Fruit fly (Drosophila melanogaster) whole organism, wandering third instar larva: ENCODE data around the gene ND-B14.5A.

Experiments
- Abd-B ChIP-seq: fragments of >200 bp; optimal IDR thresholded peaks from 2 replicates; lab custom pipeline; 2017; ENCODE audit warnings: missing biosample characterization, missing genetic modification characterization
- CG32264 ChIP-seq: fragments of 200-800 bp; sonication (Bioruptor generic); optimal IDR thresholded peaks from 2 replicates; lab custom pipeline; 2016; ENCODE audit warnings: missing biosample characterization, missing genetic modification characterization
- CG9705 ChIP-seq: fragments of 200-800 bp; sonication (Bioruptor generic); optimal IDR thresholded peaks from 2 replicates; lab custom pipeline; 2018; ENCODE audit warnings: missing biosample characterization, mild to moderate bottlenecking, missing genetic modification characterization
- CrebA ChIP-seq: fragments of 200-800 bp; sonication (Bioruptor generic); optimal IDR thresholded peaks from 2 replicates; lab custom pipeline; 2016; ENCODE audit warnings: missing biosample characterization, mild to moderate bottlenecking, missing genetic modification characterization, borderline replicate concordance
- Dif ChIP-seq: fragments of 200-275, 200-300 bp; sonication (Bioruptor generic); optimal IDR thresholded peaks from 2 replicates; lab custom pipeline; 2018; ENCODE audit warnings: missing biosample characterization, missing genetic modification characterization; ENCODE audit not compliant: partially characterized antibody
- GATAd ChIP-seq: sonication (Bioruptor generic); optimal IDR thresholded peaks from 2 replicates; lab custom pipeline; 2016; ENCODE audit warnings: missing biosample characterization, missing genetic modification characterization
- HLH106 ChIP-seq: fragments of 200-800 bp; optimal IDR thresholded peaks from 3 replicates; lab custom pipeline; 2019; ENCODE audit warnings: missing biosample characterization, mild to moderate bottlenecking, missing genetic modification characterization, moderate library complexity
- Hr83 ChIP-seq: fragments of 200-300 bp; sonication (Bioruptor generic); optimal IDR thresholded peaks from 2 replicates; lab custom pipeline; 2016; ENCODE audit warnings: missing biosample characterization, mild to moderate bottlenecking, missing genetic modification characterization, moderate library complexity; ENCODE audit not compliant: poor library complexity, severe bottlenecking
- Jra ChIP-seq: sonication (Bioruptor generic); optimal IDR thresholded peaks from 2 replicates; lab custom pipeline; 2016; ENCODE audit warnings: missing biosample characterization, missing genetic modification characterization
- N ChIP-seq: fragments of >200 bp; optimal IDR thresholded peaks from 2 replicates; lab custom pipeline; 2018; ENCODE audit warnings: missing biosample characterization, missing external identifiers, missing genetic modification characterization
- OdsH ChIP-seq: fragments of 200-800 bp; sonication (Bioruptor generic); optimal IDR thresholded peaks from 2 replicates; lab custom pipeline; 2016; ENCODE audit warnings: missing biosample characterization, mild to moderate bottlenecking, missing genetic modification characterization
- Rel ChIP-seq, 2 experiments: fragments of 200-800 bp; sonication (Bioruptor generic) in 1 of 2; optimal IDR thresholded peaks; 2 replicates in 1 of 2; 3 replicates in 1 of 2; lab custom pipeline; 2016 to 2019; ENCODE audit warnings: mild to moderate bottlenecking in 2 of 2, missing biosample characterization in 2 of 2, missing genetic modification characterization in 2 of 2, moderate library complexity in 1 of 2
- Sp1 ChIP-seq: fragments of 200-800 bp; sonication (Bioruptor generic); optimal IDR thresholded peaks from 3 replicates; lab custom pipeline; 2019; ENCODE audit warnings: missing biosample characterization, mild to moderate bottlenecking, missing genetic modification characterization, moderate library complexity
- br ChIP-seq: fragments of 200-800 bp; sonication (Bioruptor generic); optimal IDR thresholded peaks from 2 replicates; lab custom pipeline; 2016; ENCODE audit warnings: missing biosample characterization, missing genetic modification characterization
- brk ChIP-seq: fragments of 200-800 bp; sonication (Bioruptor generic); optimal IDR thresholded peaks from 2 replicates; lab custom pipeline; 2016; ENCODE audit warnings: missing biosample characterization, mild to moderate bottlenecking, missing genetic modification characterization
- ey ChIP-seq: fragments of 200-800 bp; sonication (Bioruptor generic); optimal IDR thresholded peaks from 2 replicates; lab custom pipeline; 2016; ENCODE audit warnings: missing biosample characterization, missing genetic modification characterization
- foxo ChIP-seq, 2 experiments: fragments of 200-800 bp; sonication (Bioruptor generic); optimal IDR thresholded peaks; 2 replicates in 1 of 2; 3 replicates in 1 of 2; lab custom pipeline; 2016 to 2017; ENCODE audit warnings: missing biosample characterization in 2 of 2, missing genetic modification characterization in 2 of 2
- fru ChIP-seq: fragments of 200-800 bp; sonication (Bioruptor generic); optimal IDR thresholded peaks from 3 replicates; lab custom pipeline; 2016; ENCODE audit warnings: missing biosample characterization, mild to moderate bottlenecking, missing genetic modification characterization
- h ChIP-seq: fragments of 200-800 bp; sonication (Bioruptor generic); optimal IDR thresholded peaks from 3 replicates; lab custom pipeline; 2016; ENCODE audit warnings: missing biosample characterization, mild to moderate bottlenecking, missing genetic modification characterization
- pan ChIP-seq: fragments of >200 bp; optimal IDR thresholded peaks from 2 replicates; lab custom pipeline; 2017
- psq ChIP-seq: fragments of 200-800 bp; sonication (Bioruptor generic); optimal IDR thresholded peaks from 3 replicates; lab custom pipeline; 2017; ENCODE audit warnings: missing biosample characterization, mild to moderate bottlenecking, missing genetic modification characterization, moderate library complexity
- rgr ChIP-seq: fragments of 200-800 bp; sonication (Bioruptor generic); optimal IDR thresholded peaks from 3 replicates; lab custom pipeline; 2016; ENCODE audit warnings: missing biosample characterization, mild to moderate bottlenecking, missing genetic modification characterization
- sv ChIP-seq: fragments of 200-800 bp; sonication (Bioruptor generic); optimal IDR thresholded peaks from 3 replicates; lab custom pipeline; 2016; ENCODE audit warnings: missing biosample characterization, missing genetic modification characterization
- tai ChIP-seq: sonication (Bioruptor generic); optimal IDR thresholded peaks from 2 replicates; lab custom pipeline; 2016; ENCODE audit warnings: missing biosample characterization, missing genetic modification characterization

Gene ND-B14.5A

DNA sequence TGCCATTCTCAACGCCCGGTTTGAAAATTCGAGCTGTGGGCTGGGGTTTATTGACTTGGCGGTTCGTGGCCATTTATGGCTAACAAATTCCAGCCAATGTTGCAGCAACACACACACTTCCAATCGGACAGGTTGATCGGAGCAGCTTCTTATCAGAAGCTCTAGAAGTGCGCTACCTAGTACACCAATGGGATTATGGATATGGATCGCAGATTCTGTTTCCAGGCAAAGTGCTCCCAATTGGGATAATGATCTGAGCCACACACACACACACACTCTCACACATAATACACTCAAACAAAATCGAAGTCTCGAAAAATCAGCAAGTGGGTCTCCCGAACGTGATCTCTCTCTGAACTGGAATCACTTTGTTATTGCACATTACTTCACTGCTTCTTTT, 49.3 kb downstream of the ND-B14.5A start:
- TF ChIP-seq HLH106 (no peak), Dif (GFP tag; lab: Kevin White, UChicago) (no peak)

dm6 chrX:2222181-2222790, 50.0 kb downstream of the ND-B14.5A start, which contains the start of gene Vinc:
Gene Vinc (minus strand): TSS chrX:2222567.
- TF ChIP-seq h (peak; percentile 93), sv (GFP tag; lab: Kevin White, UChicago) (peak; percentile 66), brk (GFP tag; lab: Kevin White, UChicago) (no peak), Rel (GFP tag; optimal IDR thresholded peaks at IDR 0.05; lab: Kevin White, UChicago) (peak; percentile 40), Rel (tag; optimal IDR thresholded peaks at IDR 0.05; lab: Kevin White, UChicago) (peak; percentile 97), Dif (GFP tag; lab: Kevin White, UChicago) (peak; percentile 40), ey (GFP tag; lab: Kevin White, UChicago) (peak; percentile 82), br (GFP tag; lab: Kevin White, UChicago) (peak; percentile 88), HLH106 (peak; percentile 92), CrebA (no peak), tai (GFP tag; lab: Kevin White, UChicago) (no peak), N (GFP tag; lab: Kevin White, UChicago) (no peak), fru (GFP tag; lab: Kevin White, UChicago) (peak; percentile 95), CG9705 (peak; percentile 85), pan (lab: Kevin White, UChicago) (no peak), psq (GFP tag; lab: Kevin White, UChicago) (peak; percentile 93), Abd-B (no peak), GATAd (GFP tag; lab: Kevin White, UChicago) (no peak), Sp1 (GFP tag; lab: Kevin White, UChicago) (peak; percentile 82), rgr (GFP tag; lab: Kevin White, UChicago) (peak; percentile 78), OdsH (GFP tag; lab: Kevin White, UChicago) (peak; percentile 63), Jra (GFP tag; lab: Kevin White, UChicago) (peak; percentile 86), Hr83 (GFP tag; lab: Kevin White, UChicago) (peak; percentile 86), foxo (GFP tag; optimal IDR thresholded peaks at IDR 0.05; lab: Kevin White, UChicago) (peak in 1 of 2 experiments; percentile 93), CG32264 (GFP tag; lab: Kevin White, UChicago) (peak; percentile 79)
